Fruit fly (Drosophila melanogaster) S2 (cell line): Measurements from ENCODE around the gene CG31016.

Experiments
- CG8478 ChIP-seq: fragments of >200 bp; optimal IDR thresholded peaks from 2 replicates; lab custom pipeline; 2018
- CTCF ChIP-seq, 2 experiments: fragments of >200 bp; optimal IDR thresholded peaks; 2 replicates each; lab custom pipeline; 2018

- TF ChIP-seq CG8478, result no peak
- TF ChIP-seq CTCF (optimal IDR thresholded peaks at IDR 0.05; lab: Kevin White, UChicago), result no peak
Measured at dm6 chr3R:30603881-30604280, 2.1 kb upstream of the CG31016 start, which contains the start of gene PH4alphaNE3.
